Fruit fly (Drosophila melanogaster) whole organism, embryonic: ENCODE measurements around the gene Ca-Ma2d.

Experiments
- CG1024 ChIP-seq: fragments of 200-800 bp; sonication (Bioruptor generic); IDR thresholded peaks from 2 replicates; pipeline ENCODE4 v1.3.6; 2022; ENCODE audit warnings: missing biosample characterization, missing genetic modification characterization
- CG11398 ChIP-seq: fragments of 200-800 bp; sonication (Bioruptor generic); optimal IDR thresholded peaks from 2 replicates; lab custom pipeline; 2016; ENCODE audit warnings: missing biosample characterization, missing genetic modification characterization
- CG12299 ChIP-seq: fragments of 200-800 bp; sonication (Bioruptor generic); optimal IDR thresholded peaks from 2 replicates; lab custom pipeline; 2018; ENCODE audit warnings: missing biosample characterization, mild to moderate bottlenecking, missing genetic modification characterization
- CG16813 ChIP-seq: fragments of 200-800 bp; sonication (Bioruptor generic); IDR thresholded peaks from 3 replicates; pipeline ENCODE4 v1.3.6; 2022; ENCODE audit warnings: missing biosample characterization, missing genetic modification characterization; ENCODE audit not compliant: partially characterized antibody
- CG17359 ChIP-seq: fragments of 200-800 bp; sonication (Bioruptor generic); optimal IDR thresholded peaks from 3 replicates; lab custom pipeline; 2018; ENCODE audit warnings: missing biosample characterization, mild to moderate bottlenecking, missing genetic modification characterization, moderate library complexity
- CG17612 ChIP-seq: fragments of 200-800 bp; sonication (Bioruptor generic); IDR thresholded peaks from 2 replicates; pipeline ENCODE4 v1.3.6; 2022; ENCODE audit warnings: missing biosample characterization, missing genetic modification characterization
- CG18011 ChIP-seq: fragments of 200-800 bp; sonication (Bioruptor generic); optimal IDR thresholded peaks from 2 replicates; lab custom pipeline; 2017; ENCODE audit warnings: missing biosample characterization, missing genetic modification characterization, mild to moderate bottlenecking, moderate library complexity, missing genotype
- CG2202 ChIP-seq: fragments of 200-800 bp; sonication (Bioruptor generic); optimal IDR thresholded peaks from 2 replicates; lab custom pipeline; 2018; ENCODE audit warnings: missing biosample characterization, mild to moderate bottlenecking, missing genetic modification characterization
- CG2678 ChIP-seq: fragments of 200-800 bp; sonication (Bioruptor generic); optimal IDR thresholded peaks from 3 replicates; lab custom pipeline; 2019; ENCODE audit warnings: missing biosample characterization, mild to moderate bottlenecking, missing genetic modification characterization, moderate library complexity
- CG2889 ChIP-seq: fragments of 200-800 bp; sonication (Bioruptor generic); IDR thresholded peaks from 3 replicates; pipeline ENCODE4 v1.3.6; 2022; ENCODE audit warnings: missing biosample characterization, missing genetic modification characterization
- CG30020 ChIP-seq: fragments of 200-800 bp; optimal IDR thresholded peaks from 2 replicates; lab custom pipeline; 2019; ENCODE audit warnings: missing biosample characterization, mild to moderate bottlenecking, missing genetic modification characterization, moderate library complexity
- CG5180 ChIP-seq: fragments of 200-800 bp; sonication (Bioruptor generic); optimal IDR thresholded peaks from 3 replicates; lab custom pipeline; 2017; ENCODE audit warnings: missing biosample characterization, missing genetic modification characterization, mild to moderate bottlenecking, moderate library complexity, missing genetic modification reagents
- CG5245 ChIP-seq: fragments of 200-800 bp; sonication (Bioruptor generic); optimal IDR thresholded peaks from 3 replicates; lab custom pipeline; 2016; ENCODE audit warnings: missing biosample characterization, missing genetic modification characterization
- CG5953 ChIP-seq: fragments of 200-800 bp; sonication (Bioruptor generic); IDR thresholded peaks from 2 replicates; pipeline ENCODE4 v1.3.6; 2022; ENCODE audit warnings: missing biosample characterization, missing genetic modification characterization
- CG6689 ChIP-seq: fragments of 200-800 bp; sonication (Bioruptor generic); IDR thresholded peaks from 2 replicates; pipeline ENCODE4 v1.3.6; 2022; ENCODE audit warnings: missing biosample characterization, missing genetic modification characterization
- CG7556 ChIP-seq: fragments of 200-800 bp; sonication (Bioruptor generic); optimal IDR thresholded peaks from 2 replicates; lab custom pipeline; 2017; ENCODE audit warnings: missing biosample characterization, mild to moderate bottlenecking, missing genetic modification characterization
- CG8290 ChIP-seq, 3 experiments: fragments of 200-800 bp; sonication (Bioruptor generic); optimal IDR thresholded peaks; 2 replicates each; lab custom pipeline; 2016 to 2019; ENCODE audit warnings: missing biosample characterization in 3 of 3, missing genetic modification characterization in 3 of 3, mild to moderate bottlenecking in 2 of 3, moderate library complexity in 1 of 3
- CG8388 ChIP-seq: fragments of 200-800 bp; sonication (Bioruptor generic); optimal IDR thresholded peaks from 2 replicates; lab custom pipeline; 2019; ENCODE audit warnings: missing biosample characterization, mild to moderate bottlenecking, missing genetic modification characterization, moderate library complexity
- CG8924 ChIP-seq: fragments of 200-800 bp; optimal IDR thresholded peaks from 3 replicates; lab custom pipeline; 2019; ENCODE audit warnings: missing biosample characterization, mild to moderate bottlenecking, missing genetic modification characterization, moderate library complexity
- CrebB ChIP-seq: fragments of 200-800 bp; sonication (Bioruptor generic); optimal IDR thresholded peaks from 3 replicates; lab custom pipeline; 2018; ENCODE audit warnings: missing biosample characterization, mild to moderate bottlenecking, missing genetic modification characterization
- Hmr ChIP-seq: fragments of 200-800 bp; sonication (Bioruptor generic); optimal IDR thresholded peaks from 3 replicates; lab custom pipeline; 2017; ENCODE audit warnings: mild to moderate bottlenecking, missing biosample characterization, missing genetic modification reagents, missing genetic modification characterization
- Lhr ChIP-seq: fragments of 200-800 bp; sonication (Bioruptor generic); optimal IDR thresholded peaks from 3 replicates; lab custom pipeline; 2017; ENCODE audit warnings: mild to moderate bottlenecking, missing biosample characterization, missing genetic modification reagents, missing genetic modification characterization
- Mad ChIP-seq: fragments of 200-800 bp; sonication (Bioruptor generic); optimal IDR thresholded peaks from 2 replicates; lab custom pipeline; 2016; ENCODE audit warnings: missing biosample characterization, missing genetic modification characterization
- NC2β ChIP-seq: fragments of 200-800 bp; sonication (Bioruptor generic); optimal IDR thresholded peaks from 2 replicates; lab custom pipeline; 2016; ENCODE audit warnings: missing biosample characterization, missing genetic modification characterization
- Nf-YB ChIP-seq: fragments of 200-800 bp; sonication (Bioruptor generic); optimal IDR thresholded peaks from 3 replicates; lab custom pipeline; 2019; ENCODE audit warnings: missing biosample characterization, mild to moderate bottlenecking, missing genetic modification characterization, moderate library complexity
- Oli ChIP-seq: fragments of 200-800 bp; sonication (Bioruptor generic); optimal IDR thresholded peaks from 2 replicates; lab custom pipeline; 2018; ENCODE audit warnings: missing biosample characterization, mild to moderate bottlenecking, missing genetic modification characterization, moderate library complexity
- Spps ChIP-seq: fragments of 200-800 bp; sonication (Bioruptor generic); optimal IDR thresholded peaks from 2 replicates; lab custom pipeline; 2018; ENCODE audit warnings: missing biosample characterization, mild to moderate bottlenecking, missing genetic modification characterization
- Usf ChIP-seq: fragments of 200-800 bp; sonication (Bioruptor generic); optimal IDR thresholded peaks from 2 replicates; lab custom pipeline; 2017; ENCODE audit warnings: missing genotype, missing biosample characterization, missing genetic modification characterization
- Xbp1 ChIP-seq: fragments of 200-800 bp; sonication (Bioruptor generic); optimal IDR thresholded peaks from 3 replicates; lab custom pipeline; 2016; ENCODE audit warnings: missing biosample characterization, mild to moderate bottlenecking, missing genetic modification characterization
- ara ChIP-seq: fragments of 200-800 bp; sonication (Bioruptor generic); IDR thresholded peaks from 2 replicates; pipeline ENCODE4 v1.3.6; 2022; ENCODE audit warnings: missing biosample characterization, missing genetic modification characterization
- ato ChIP-seq: fragments of 200-800 bp; sonication (Bioruptor generic); IDR thresholded peaks from 2 replicates; pipeline ENCODE4 v1.3.6; 2022; ENCODE audit warnings: missing biosample characterization, missing genetic modification characterization; ENCODE audit not compliant: partially characterized antibody
- cas ChIP-seq: fragments of 200-800 bp; sonication (Bioruptor generic); IDR thresholded peaks from 2 replicates; pipeline ENCODE4 v1.3.6; 2022; ENCODE audit warnings: missing biosample characterization, missing genetic modification characterization
- chif ChIP-seq, 2 experiments: fragments of 200-800 bp; sonication (Bioruptor generic); optimal IDR thresholded peaks; 3 replicates each; lab custom pipeline; 2016; ENCODE audit warnings: missing biosample characterization in 2 of 2, missing genetic modification characterization in 2 of 2
- crc ChIP-seq: fragments of 200-800 bp; sonication (Bioruptor generic); optimal IDR thresholded peaks from 2 replicates; lab custom pipeline; 2016; ENCODE audit warnings: missing biosample characterization, missing genetic modification characterization
- dati ChIP-seq: fragments of 200-800 bp; sonication (Bioruptor generic); IDR thresholded peaks from 2 replicates; pipeline ENCODE4 v1.3.6; 2022; ENCODE audit warnings: missing biosample characterization, missing genetic modification characterization
- disco-r ChIP-seq: fragments of 200-800 bp; sonication (Bioruptor generic); optimal IDR thresholded peaks from 2 replicates; lab custom pipeline; 2016; ENCODE audit warnings: missing biosample characterization, missing genetic modification characterization
- dysf ChIP-seq: fragments of 200-800 bp; sonication (Bioruptor generic); IDR thresholded peaks from 3 replicates; pipeline ENCODE4 v1.3.6; 2022; ENCODE audit warnings: missing biosample characterization, missing genetic modification characterization
- emc ChIP-seq: fragments of 200-800 bp; sonication (Bioruptor generic); optimal IDR thresholded peaks from 2 replicates; lab custom pipeline; 2016; ENCODE audit warnings: missing biosample characterization, missing genetic modification characterization
- h ChIP-seq: fragments of >200 bp; optimal IDR thresholded peaks from 2 replicates; lab custom pipeline; 2017
- inv ChIP-seq: fragments of 200-800 bp; sonication (Bioruptor generic); IDR thresholded peaks from 2 replicates; pipeline ENCODE4 v1.3.6; 2022; ENCODE audit warnings: missing biosample characterization, missing genetic modification characterization; ENCODE audit not compliant: partially characterized antibody
- jigr1 ChIP-seq: fragments of 200-800 bp; sonication (Bioruptor generic); IDR thresholded peaks from 3 replicates; pipeline ENCODE4 v1.3.6; 2022; ENCODE audit warnings: missing biosample characterization, missing genetic modification characterization
- jing ChIP-seq: fragments of 200-800 bp; sonication (Bioruptor generic); optimal IDR thresholded peaks from 2 replicates; lab custom pipeline; 2018; ENCODE audit warnings: missing biosample characterization, mild to moderate bottlenecking, missing genetic modification characterization
- nau ChIP-seq: fragments of 200-800 bp; sonication (Bioruptor generic); optimal IDR thresholded peaks from 3 replicates; lab custom pipeline; 2017; ENCODE audit warnings: missing biosample characterization, mild to moderate bottlenecking, missing genetic modification characterization, missing genetic modification reagents
- pfk ChIP-seq: fragments of 200-800 bp; sonication (Bioruptor generic); optimal IDR thresholded peaks from 2 replicates; lab custom pipeline; 2018; ENCODE audit warnings: missing biosample characterization, mild to moderate bottlenecking, missing genetic modification characterization, moderate library complexity
- ro ChIP-seq: fragments of 200-800 bp; sonication (Bioruptor generic); IDR thresholded peaks from 2 replicates; pipeline ENCODE4 v1.3.6; 2022; ENCODE audit warnings: missing biosample characterization, missing genetic modification characterization
- slbo ChIP-seq: fragments of 200-800 bp; sonication (Bioruptor generic); IDR thresholded peaks from 2 replicates; pipeline ENCODE4 v1.3.6; 2022; ENCODE audit warnings: missing biosample characterization, missing genetic modification characterization
- tio ChIP-seq: fragments of 200-800 bp; sonication (Bioruptor generic); optimal IDR thresholded peaks from 2 replicates; lab custom pipeline; 2017; ENCODE audit warnings: missing biosample characterization, missing genetic modification characterization, inconsistent platforms
- toy ChIP-seq: fragments of 200-800 bp; sonication (Bioruptor generic); IDR thresholded peaks from 2 replicates; pipeline ENCODE4 v1.3.6; 2022; ENCODE audit warnings: missing biosample characterization, missing genetic modification characterization
- trem ChIP-seq: fragments of 200-800 bp; optimal IDR thresholded peaks from 3 replicates; lab custom pipeline; 2019; ENCODE audit warnings: missing biosample characterization, mild to moderate bottlenecking, missing genetic modification characterization, moderate library complexity
- tx ChIP-seq: fragments of 200-800 bp; sonication (Bioruptor generic); optimal IDR thresholded peaks from 2 replicates; lab custom pipeline; 2016; ENCODE audit warnings: missing biosample characterization, missing genetic modification characterization

The Ca-Ma2d gene

DNA sequence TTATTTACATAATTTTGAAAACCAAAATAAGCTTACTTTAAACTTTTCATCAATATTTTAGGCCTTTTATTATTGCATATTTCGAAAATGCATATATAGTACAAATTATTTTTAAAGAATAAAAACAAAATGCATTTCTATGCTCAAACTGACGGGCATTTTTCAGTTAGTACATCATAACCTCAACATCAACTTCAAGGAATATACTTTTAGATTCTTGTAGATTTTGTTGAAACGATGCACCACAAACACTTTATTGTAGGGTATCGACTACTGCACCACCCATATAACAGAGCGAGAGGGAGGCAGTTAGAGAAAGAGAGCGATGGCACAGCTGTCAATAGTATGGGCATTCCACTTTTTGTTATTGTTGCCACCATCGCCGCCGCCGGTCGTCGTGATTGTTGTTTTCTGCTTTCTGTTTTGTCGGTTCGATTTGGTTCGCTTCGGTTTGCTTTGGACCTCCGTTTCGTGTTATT lies 48.5 kb downstream of the Ca-Ma2d start (continued):
- TF ChIP-seq Nf-YB (peak; percentile 80), NC2β (GFP tag; lab: Kevin White, UChicago) (peak; percentile 86), CG2678 (tag; lab: Kevin White, UChicago) (peak; percentile 95), ato (GFP tag; lab: Robert Waterston, UW) (no peak), CG8388 (GFP tag; lab: Kevin White, UChicago) (peak; percentile 94), CG1024 (GFP tag; lab: Robert Waterston, UW) (peak; percentile 56; the same call in 1 of the 2 replicates), inv (GFP tag; lab: Robert Waterston, UW) (no peak), CG7556 (GFP tag; lab: Kevin White, UChicago) (peak; percentile 96), dati (GFP tag; lab: Robert Waterston, UW) (no peak), dysf (GFP tag; lab: Robert Waterston, UW) (peak; percentile 88), crc (GFP tag; lab: Kevin White, UChicago) (peak; percentile 11), Oli (peak; percentile 97), CG8290 (GFP tag; optimal IDR thresholded peaks at IDR 0.05; lab: Kevin White, UChicago) (peak; percentile 73), CG8290 (tag; optimal IDR thresholded peaks at IDR 0.05; lab: Kevin White, UChicago) (peak; percentile 64 to 75), CG30020 (tag; lab: Kevin White, UChicago) (peak; percentile 75), CG8924 (tag; lab: Kevin White, UChicago) (peak; percentile 96), trem (peak; percentile 88), Usf (GFP tag; lab: Kevin White, UChicago) (peak; percentile 47), Lhr (GFP tag; lab: Kevin White, UChicago) (peak; percentile 81), CG12299 (tag; lab: Kevin White, UChicago) (peak; percentile 75), chif (GFP tag; optimal IDR thresholded peaks at IDR 0.05; lab: Kevin White, UChicago) (peak; percentile 86 to 94), Xbp1 (GFP tag; lab: Kevin White, UChicago) (peak; percentile 96), CG17359 (peak; percentile 95), pfk (GFP tag; lab: Kevin White, UChicago) (peak; percentile 40), CG2202 (tag; lab: Kevin White, UChicago) (peak; percentile 82), nau (GFP tag; lab: Kevin White, UChicago) (peak; percentile 93), toy (no peak), h (no peak), Hmr (peak; percentile 85), emc (GFP tag; lab: Kevin White, UChicago) (peak; percentile 45), CrebB (tag; lab: Kevin White, UChicago) (peak; percentile 75), Mad (GFP tag; lab: Kevin White, UChicago) (peak; percentile 84), CG5180 (GFP tag; lab: Kevin White, UChicago) (peak; percentile 84), jigr1 (peak; percentile 75), ro (GFP tag; lab: Robert Waterston, UW) (peak; percentile 28; the same call in 1 of the 2 replicates), CG11398 (GFP tag; lab: Kevin White, UChicago) (peak; percentile 85), CG5953 (0 out of 2 replicates have a peak, but pooled peaks have one; percentile 3), tio (peak; percentile 91), jing (GFP tag; lab: Kevin White, UChicago) (peak; percentile 90), CG16813 (GFP tag; lab: Robert Waterston, UW) (no peak), CG2889 (GFP tag; lab: Robert Waterston, UW) (no peak), CG18011 (GFP tag; lab: Kevin White, UChicago) (peak; percentile 71), ara (GFP tag; lab: Robert Waterston, UW) (no peak; the same call in 1 of the 2 replicates), CG17612 (GFP tag; lab: Robert Waterston, UW) (no peak), tx (peak; percentile 71), slbo (peak; percentile 58; the same call in 1 of the 2 replicates), Spps (peak; percentile 78), cas (GFP tag; lab: Robert Waterston, UW) (no peak), disco-r (GFP tag; lab: Kevin White, UChicago) (peak; percentile 71), CG6689 (GFP tag; lab: Robert Waterston, UW) (peak; percentile 84), CG5245 (peak; percentile 76)
